Worm (Caenorhabditis elegans): ENCODE measurements around the gene rps-21.

The rps-21 gene

DNA sequence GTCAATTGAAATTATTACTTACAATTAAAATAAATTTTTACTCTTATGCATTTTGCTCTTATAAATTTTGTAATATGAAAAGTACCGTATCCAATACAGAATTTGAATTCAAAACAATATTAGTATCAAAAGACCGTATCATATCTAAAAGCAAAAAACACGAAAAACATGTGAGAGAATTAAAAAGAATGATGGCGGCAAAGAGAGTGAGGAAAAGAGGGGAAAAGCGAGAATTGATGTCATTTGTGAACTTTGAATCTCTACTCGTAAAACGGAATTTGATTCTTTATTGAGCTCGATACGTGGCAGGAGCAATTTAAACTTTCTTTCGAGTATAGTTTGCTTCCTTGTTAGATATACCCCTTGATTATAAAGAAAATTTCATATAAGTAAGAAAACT lies 34.9 kb downstream of the rps-21 start:
- TF ChIP-seq ces-1 (GFP tag; optimal IDR thresholded peaks at IDR 0.05): peak; percentile 13
- TF ChIP-seq ceh-39 (tag; optimal IDR thresholded peaks at IDR 0.05): no peak

DNA sequence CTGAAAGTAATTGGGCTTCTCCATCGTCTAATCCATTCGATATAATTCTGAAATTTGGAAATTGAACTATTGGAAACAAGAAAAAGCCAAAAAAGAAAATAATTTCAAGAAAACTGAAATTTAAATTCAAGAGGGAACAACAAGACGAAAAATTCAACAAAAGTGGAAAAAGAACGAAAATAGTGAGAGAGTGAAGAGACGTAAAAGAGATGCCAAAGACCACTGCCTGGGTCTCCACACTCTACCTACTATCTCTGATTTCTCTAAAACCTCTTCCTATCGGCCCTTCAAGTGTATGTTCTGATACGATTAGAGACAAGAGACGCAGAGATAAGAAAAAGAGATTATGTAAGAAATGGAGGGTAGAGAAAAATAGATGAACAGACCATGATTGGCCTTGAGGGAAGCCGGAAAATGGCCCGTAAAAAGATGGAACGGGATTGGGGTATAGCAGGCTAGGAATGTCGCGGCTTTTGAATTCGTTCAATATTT lies 35.6 kb downstream of the rps-21 start, which contains the start of gene ogt-1:
ogt-1 (minus strand) TSS at position 51 of the 492 bp plus-strand sequence.
- no peak for TF ChIP-seq lin-32 (GFP tag; optimal IDR thresholded peaks at IDR 0.05)
- TF ChIP-seq flh-1 (GFP tag; optimal IDR thresholded peaks at IDR 0.05): no peak
- TF ChIP-seq ceh-43 (GFP tag; optimal IDR thresholded peaks at IDR 0.05): no peak
- TF ChIP-seq ceh-39 (tag; optimal IDR thresholded peaks at IDR 0.05): peak; percentile 42
- TF ChIP-seq mep-1 (tag; optimal IDR thresholded peaks at IDR 0.05): no peak
- peak; percentile 31 for TF ChIP-seq nhr-2 (tag; optimal IDR thresholded peaks at IDR 0.05)
- no peak for TF ChIP-seq blmp-1 (tag; optimal IDR thresholded peaks at IDR 0.05)
- no peak for TF ChIP-seq nhr-12 (tag; optimal IDR thresholded peaks at IDR 0.05)
- peak; percentile 87 for TF ChIP-seq nhr-237 (tag; optimal IDR thresholded peaks at IDR 0.05)
- peak; percentile 99 for TF ChIP-seq ces-1 (GFP tag; optimal IDR thresholded peaks at IDR 0.05)
- TF ChIP-seq elt-1 (tag; optimal IDR thresholded peaks at IDR 0.05; ENCODE audit: borderline replicate concordance, insufficient read depth): no peak
- TF ChIP-seq pha-4 (tag; optimal IDR thresholded peaks at IDR 0.05): peak; percentile 57
- TF ChIP-seq mab-5 (tag; optimal IDR thresholded peaks at IDR 0.05): no peak
- TF ChIP-seq ham-2 (GFP tag; optimal IDR thresholded peaks at IDR 0.05): peak; percentile 80
- TF ChIP-seq unc-62 (GFP tag; optimal IDR thresholded peaks at IDR 0.05): peak; percentile 76
- no peak for TF ChIP-seq zip-8 (tag; optimal IDR thresholded peaks at IDR 0.05)
- peak; percentile 9 for TF ChIP-seq sptf-1 (tag; optimal IDR thresholded peaks at IDR 0.05)
- no peak for TF ChIP-seq lin-13 (tag; optimal IDR thresholded peaks at IDR 0.05)
- TF ChIP-seq mls-2 (tag; optimal IDR thresholded peaks at IDR 0.05): no peak
- TF ChIP-seq bed-3 (GFP tag; optimal IDR thresholded peaks at IDR 0.05): no peak
- TF ChIP-seq hlh-1 (tag; optimal IDR thresholded peaks at IDR 0.05): peak; percentile 42
- TF ChIP-seq lsy-2 (tag; optimal IDR thresholded peaks at IDR 0.05): peak; percentile 79
- TF ChIP-seq nhr-76 (tag; optimal IDR thresholded peaks at IDR 0.05): no peak
- TF ChIP-seq cnd-1 (tag; optimal IDR thresholded peaks at IDR 0.05): no peak
- peak; percentile 68 for TF ChIP-seq elt-3 (tag; optimal IDR thresholded peaks at IDR 0.05)
- no peak for TF ChIP-seq tbx-8 (GFP tag; optimal IDR thresholded peaks at IDR 0.05)
- no peak for TF ChIP-seq sem-2 (GFP tag; optimal IDR thresholded peaks at IDR 0.05)
- peak; percentile 69 for TF ChIP-seq unc-120 (tag; optimal IDR thresholded peaks at IDR 0.05; ENCODE audit: poor library complexity, severe bottlenecking)
- no peak for TF ChIP-seq M03D4.4 (tag; optimal IDR thresholded peaks at IDR 0.05)
- TF ChIP-seq drap-1 (GFP tag; optimal IDR thresholded peaks at IDR 0.05): no peak
- TF ChIP-seq unc-39 (tag; optimal IDR thresholded peaks at IDR 0.05): no peak

DNA sequence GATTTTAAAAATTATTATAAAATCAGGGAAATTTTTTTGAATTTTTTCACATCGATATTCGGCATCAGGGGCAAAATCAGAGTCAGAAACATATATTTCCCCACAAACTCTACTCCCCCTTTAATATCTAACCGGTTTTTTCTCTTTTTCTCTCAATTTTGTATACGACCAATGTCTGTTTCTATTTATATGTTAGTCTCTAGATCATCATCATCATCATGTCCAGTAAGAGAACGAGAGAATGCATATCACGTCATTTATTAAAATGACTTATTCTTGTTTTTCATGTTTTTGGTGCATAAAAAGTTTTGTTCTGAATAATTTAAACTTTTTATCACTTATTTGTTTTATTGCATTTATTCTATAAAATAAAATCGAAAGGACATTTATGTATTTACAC lies 36.9 kb downstream of the rps-21 start:
- TF ChIP-seq nhr-76 (tag; optimal IDR thresholded peaks at IDR 0.05) (no peak), pha-4 (tag; optimal IDR thresholded peaks at IDR 0.05) (no peak), sem-2 (GFP tag; optimal IDR thresholded peaks at IDR 0.05) (no peak), bed-3 (GFP tag; optimal IDR thresholded peaks at IDR 0.05) (no peak), unc-39 (tag; optimal IDR thresholded peaks at IDR 0.05) (no peak), lin-13 (tag; optimal IDR thresholded peaks at IDR 0.05) (no peak), snpc-4 (tag; optimal IDR thresholded peaks at IDR 0.05) (no peak), unc-120 (tag; optimal IDR thresholded peaks at IDR 0.05; ENCODE audit: poor library complexity, severe bottlenecking) (no peak), ceh-39 (tag; optimal IDR thresholded peaks at IDR 0.05) (no peak)

DNA sequence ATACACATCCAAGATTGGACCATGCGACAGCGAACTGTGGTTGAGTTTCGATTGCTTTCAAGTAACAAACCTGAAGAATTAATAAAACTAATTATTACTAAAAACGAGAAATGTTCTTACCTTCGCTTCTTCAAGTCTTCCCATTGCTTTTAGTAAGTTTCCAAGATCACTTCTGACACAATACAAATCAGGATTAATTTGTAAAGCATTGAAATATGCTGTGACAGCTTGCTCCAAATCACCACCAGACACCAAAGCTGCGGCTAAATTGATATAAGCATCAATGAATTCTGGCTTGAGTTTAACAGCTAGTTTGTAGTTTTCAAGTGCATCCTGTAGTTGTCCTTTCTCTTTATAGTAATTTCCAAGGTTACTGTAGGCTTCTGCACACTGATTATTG lies 39.3 kb downstream of the rps-21 start:
- TF ChIP-seq nhr-2 (tag; optimal IDR thresholded peaks at IDR 0.05): no peak

DNA sequence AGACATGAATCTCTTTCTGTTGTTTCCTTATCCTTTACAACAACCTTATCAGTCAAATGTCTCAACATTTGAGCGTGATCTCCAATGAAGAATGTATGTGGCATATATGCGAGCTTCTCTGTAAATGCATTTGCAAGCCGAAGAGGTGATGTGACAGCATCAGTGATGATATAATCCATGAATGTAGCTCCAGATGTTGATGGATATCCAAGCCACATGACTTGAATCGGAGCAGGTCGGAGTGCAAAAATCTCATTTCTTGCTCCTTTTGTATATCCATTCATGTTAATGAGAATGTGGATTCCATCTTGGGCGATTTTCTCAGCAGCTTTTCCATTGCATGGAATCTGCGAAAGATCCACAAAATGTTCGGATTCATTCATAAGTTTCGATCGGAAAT lies 41.2 kb downstream of the rps-21 start:
- TF ChIP-seq sptf-1 (tag; optimal IDR thresholded peaks at IDR 0.05): no peak
- TF ChIP-seq hlh-1 (tag; optimal IDR thresholded peaks at IDR 0.05): no peak
- TF ChIP-seq lin-32 (GFP tag; optimal IDR thresholded peaks at IDR 0.05): no peak
- no peak for TF ChIP-seq nhr-2 (tag; optimal IDR thresholded peaks at IDR 0.05)
- TF ChIP-seq ztf-11 (tag; optimal IDR thresholded peaks at IDR 0.05): no peak
- TF ChIP-seq elt-3 (tag; optimal IDR thresholded peaks at IDR 0.05): no peak
- TF ChIP-seq lin-13 (tag; optimal IDR thresholded peaks at IDR 0.05): no peak
- TF ChIP-seq tbx-8 (GFP tag; optimal IDR thresholded peaks at IDR 0.05): no peak
- TF ChIP-seq mab-5 (tag; optimal IDR thresholded peaks at IDR 0.05): no peak
- TF ChIP-seq M03D4.4 (tag; optimal IDR thresholded peaks at IDR 0.05): no peak
- TF ChIP-seq bed-3 (GFP tag; optimal IDR thresholded peaks at IDR 0.05): no peak
- no peak for TF ChIP-seq nhr-28 (tag; optimal IDR thresholded peaks at IDR 0.05)
- TF ChIP-seq ceh-83 (GFP tag; optimal IDR thresholded peaks at IDR 0.05): no peak
- no peak for TF ChIP-seq lsy-2 (tag; optimal IDR thresholded peaks at IDR 0.05)
- TF ChIP-seq nhr-237 (tag; optimal IDR thresholded peaks at IDR 0.05): no peak
- no peak for TF ChIP-seq flh-1 (GFP tag; optimal IDR thresholded peaks at IDR 0.05)
- no peak for TF ChIP-seq ham-2 (GFP tag; optimal IDR thresholded peaks at IDR 0.05)
- no peak for TF ChIP-seq drap-1 (GFP tag; optimal IDR thresholded peaks at IDR 0.05)
- no peak for TF ChIP-seq mep-1 (tag; optimal IDR thresholded peaks at IDR 0.05)

Measured in whole organism, mixed stage, embryonic.